Fruit fly (Drosophila melanogaster): ENCODE results near the gene Cpr65Eb.

dm6 chr3L:7075147-7075546 is 13.4 kb downstream of the Cpr65Eb start, which contains the start of gene CG34030:
- TF ChIP-seq EcR (GFP tag; optimal IDR thresholded peaks at IDR 0.05) (no peak), CG8478 (optimal IDR thresholded peaks at IDR 0.05) (no peak), usp (GFP tag; optimal IDR thresholded peaks at IDR 0.05) (no peak)
